Worm (Caenorhabditis elegans) whole organism, L1 larva: Measurements from ENCODE around the gene F59G1.8.

Experiments used
- egl-27 ChIP-seq, 2 experiments: fragments of 150-350 bp in 1 of 2; sonication (generic microtip); optimal IDR thresholded peaks; 3 replicates each; lab custom pipeline; 2017 to 2018; ENCODE audit warnings: missing biosample characterization in 2 of 2, missing genetic modification characterization in 2 of 2, missing genetic modification reagents in 2 of 2
- mdl-1 ChIP-seq, 2 experiments: fragments of 150-350 bp; optimal IDR thresholded peaks; 2 replicates each; lab custom pipeline; 2014 to 2017; ENCODE audit warnings: missing biosample characterization in 2 of 2, missing genetic modification characterization in 2 of 2, inconsistent platforms in 1 of 2
- mep-1 ChIP-seq: fragments of 150-350 bp; optimal IDR thresholded peaks from 2 replicates; lab custom pipeline; 2014; ENCODE audit warnings: missing biosample characterization, missing genetic modification characterization
- nhr-76 ChIP-seq: sonication (generic microtip); optimal IDR thresholded peaks from 2 replicates; lab custom pipeline; 2017; ENCODE audit warnings: missing biosample characterization, missing genetic modification characterization

DNA sequence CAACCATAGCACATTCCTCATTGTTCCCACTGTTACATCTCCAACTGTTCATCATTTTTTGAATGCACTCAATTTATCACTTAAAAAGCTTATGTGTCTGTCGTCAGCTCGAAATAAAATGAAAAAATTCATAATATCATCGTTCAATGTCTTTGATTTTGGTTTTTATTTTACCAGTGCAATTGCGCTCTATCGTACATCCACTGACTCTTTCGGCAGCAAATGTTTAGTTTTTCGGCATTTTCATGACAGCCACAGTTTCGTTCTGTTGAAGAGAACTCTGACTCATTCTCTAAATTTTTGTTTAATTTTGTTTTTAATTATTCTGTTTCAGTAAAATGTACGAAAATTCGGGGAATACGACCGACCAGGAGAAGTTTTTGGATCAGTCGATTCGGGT, 1.1 kb downstream of the F59G1.8 start, which contains the start of gene vps-35:
- TF ChIP-seq egl-27 (tag; optimal IDR thresholded peaks at IDR 0.05; lab: Kevin White, UChicago), result no peak
- no peak for TF ChIP-seq nhr-76 (tag; lab: Kevin White, UChicago)
- TF ChIP-seq mep-1 (tag; lab: Kevin White, UChicago), result peak; percentile 24
- no peak for TF ChIP-seq mdl-1 (tag; optimal IDR thresholded peaks at IDR 0.05; lab: Kevin White, UChicago)
